Fruit fly (Drosophila melanogaster) whole organism, embryonic: ENCODE data around the gene CG44476.
A peak's percentile ranks its signal among the peaks of the same experiment; 100 is the strongest.

ENCODE experiments used
- Antp ChIP-seq: fragments of 200-800 bp; sonication (Bioruptor generic); optimal IDR thresholded peaks from 3 replicates; lab custom pipeline; 2016; ENCODE audit warnings: missing biosample characterization, missing genetic modification characterization
- Atf-2 ChIP-seq: fragments of 200-800 bp; sonication (Bioruptor generic); optimal IDR thresholded peaks from 2 replicates; lab custom pipeline; 2016; ENCODE audit warnings: missing biosample characterization, missing genetic modification characterization
- Atf6 ChIP-seq: fragments of 200-800 bp; sonication (Bioruptor generic); IDR thresholded peaks from 2 replicates; pipeline ENCODE4 v1.3.6; 2022; ENCODE audit warnings: missing biosample characterization, missing genetic modification characterization
- C15 ChIP-seq: fragments of 200-800 bp; sonication (Bioruptor generic); IDR thresholded peaks from 3 replicates; pipeline ENCODE4 v1.3.6; 2022; ENCODE audit warnings: missing biosample characterization, missing genetic modification characterization
- CG10147 ChIP-seq: fragments of 200-800 bp; sonication (Bioruptor generic); optimal IDR thresholded peaks from 2 replicates; lab custom pipeline; 2019; ENCODE audit warnings: missing biosample characterization, mild to moderate bottlenecking, missing genetic modification characterization, moderate library complexity
- CG10543 ChIP-seq: fragments of 200-800 bp; sonication (Bioruptor generic); optimal IDR thresholded peaks from 3 replicates; lab custom pipeline; 2017; ENCODE audit warnings: missing biosample characterization, mild to moderate bottlenecking, missing genetic modification characterization, moderate library complexity
- CG10654 ChIP-seq: fragments of 200-800 bp; sonication (Bioruptor generic); optimal IDR thresholded peaks from 2 replicates; lab custom pipeline; 2016; ENCODE audit warnings: missing biosample characterization, missing genetic modification characterization
- CG11093 ChIP-seq: fragments of 200-800 bp; sonication (Bioruptor generic); IDR thresholded peaks from 3 replicates; pipeline ENCODE4 v1.3.6; 2022; ENCODE audit warnings: missing biosample characterization, missing genetic modification characterization
- CG11560 ChIP-seq: fragments of 200-800 bp; sonication (Bioruptor generic); IDR thresholded peaks from 3 replicates; pipeline ENCODE4 v1.3.6; 2022; ENCODE audit warnings: missing biosample characterization, missing genetic modification characterization
- CG12155 ChIP-seq: fragments of 200-800 bp; sonication (Bioruptor generic); optimal IDR thresholded peaks from 3 replicates; lab custom pipeline; 2016; ENCODE audit warnings: missing biosample characterization, missing genetic modification characterization
- CG12391 ChIP-seq: fragments of 200-800 bp; sonication (Bioruptor generic); optimal IDR thresholded peaks from 3 replicates; lab custom pipeline; 2018; ENCODE audit warnings: missing biosample characterization, mild to moderate bottlenecking, missing genetic modification characterization, moderate library complexity
- CG13287 ChIP-seq: fragments of 200-800 bp; sonication (Bioruptor generic); IDR thresholded peaks from 2 replicates; pipeline ENCODE4 v1.3.6; 2022; ENCODE audit warnings: missing biosample characterization, missing genetic modification characterization; ENCODE audit not compliant: partially characterized antibody
- CG17328 ChIP-seq: fragments of 200-800 bp; sonication (Bioruptor generic); IDR thresholded peaks from 2 replicates; pipeline ENCODE4 v1.3.6; 2022; ENCODE audit warnings: missing biosample characterization, missing genetic modification characterization
- CG3065 ChIP-seq: fragments of 200-800 bp; sonication (Bioruptor generic); optimal IDR thresholded peaks from 2 replicates; lab custom pipeline; 2016; ENCODE audit warnings: missing biosample characterization, missing genetic modification characterization
- CG4282 ChIP-seq: fragments of 200-800 bp; sonication (Bioruptor generic); optimal IDR thresholded peaks from 2 replicates; lab custom pipeline; 2016; ENCODE audit warnings: missing biosample characterization, missing genetic modification characterization
- CG4360 ChIP-seq: fragments of 200-800 bp; sonication (Bioruptor generic); IDR thresholded peaks from 2 replicates; pipeline ENCODE4 v1.3.6; 2022; ENCODE audit warnings: missing biosample characterization, missing genetic modification characterization
- CG4854 ChIP-seq: fragments of 200-800 bp; sonication (Bioruptor generic); optimal IDR thresholded peaks from 2 replicates; lab custom pipeline; 2016; ENCODE audit warnings: missing biosample characterization, missing genetic modification characterization, inconsistent platforms
- CG8281 ChIP-seq: fragments of 200-800 bp; sonication (Bioruptor generic); optimal IDR thresholded peaks from 2 replicates; lab custom pipeline; 2018; ENCODE audit warnings: missing biosample characterization, mild to moderate bottlenecking, missing genetic modification characterization, moderate library complexity
- CG9876 ChIP-seq: fragments of 200-800 bp; sonication (Bioruptor generic); optimal IDR thresholded peaks from 2 replicates; lab custom pipeline; 2016; ENCODE audit warnings: missing biosample characterization, missing genetic modification characterization
- Camta ChIP-seq: fragments of 200-800 bp; sonication (Bioruptor generic); optimal IDR thresholded peaks from 2 replicates; lab custom pipeline; 2016; ENCODE audit warnings: missing biosample characterization, missing genetic modification characterization
- CrebB ChIP-seq: fragments of 200-800 bp; sonication (Bioruptor generic); optimal IDR thresholded peaks from 3 replicates; lab custom pipeline; 2018; ENCODE audit warnings: missing biosample characterization, mild to moderate bottlenecking, missing genetic modification characterization
- H15 ChIP-seq: fragments of 200-800 bp; sonication (Bioruptor generic); IDR thresholded peaks from 3 replicates; pipeline ENCODE4 v1.3.6; 2022; ENCODE audit warnings: missing biosample characterization, missing genetic modification characterization
- HLH4C ChIP-seq: fragments of 200-800 bp; sonication (Bioruptor generic); IDR thresholded peaks from 3 replicates; pipeline ENCODE4 v1.3.6; 2022; ENCODE audit warnings: missing biosample characterization, missing genetic modification characterization; ENCODE audit not compliant: partially characterized antibody
- Hr3 ChIP-seq: fragments of 200-800 bp; sonication (Bioruptor generic); optimal IDR thresholded peaks from 3 replicates; lab custom pipeline; 2016; ENCODE audit warnings: missing biosample characterization, missing genetic modification characterization
- MTF-1 ChIP-seq: fragments of 200-800 bp; sonication (Bioruptor generic); optimal IDR thresholded peaks from 2 replicates; lab custom pipeline; 2018; ENCODE audit warnings: missing biosample characterization, mild to moderate bottlenecking, missing genetic modification characterization, borderline replicate concordance
- Side ChIP-seq: fragments of 200-800 bp; sonication (Bioruptor generic); optimal IDR thresholded peaks from 2 replicates; lab custom pipeline; 2016; ENCODE audit warnings: missing biosample characterization, missing genetic modification characterization
- YL-1 ChIP-seq: fragments of 200-800 bp; sonication (Bioruptor generic); optimal IDR thresholded peaks from 3 replicates; lab custom pipeline; 2017; ENCODE audit warnings: missing biosample characterization, mild to moderate bottlenecking, missing genetic modification characterization
- al ChIP-seq: fragments of 200-800 bp; sonication (Bioruptor generic); IDR thresholded peaks from 2 replicates; pipeline ENCODE4 v1.3.6; 2022; ENCODE audit warnings: missing biosample characterization, missing genetic modification characterization
- ato ChIP-seq: fragments of 200-800 bp; sonication (Bioruptor generic); IDR thresholded peaks from 2 replicates; pipeline ENCODE4 v1.3.6; 2022; ENCODE audit warnings: missing biosample characterization, missing genetic modification characterization; ENCODE audit not compliant: partially characterized antibody
- bab2 ChIP-seq: fragments of 200-800 bp; sonication (Bioruptor generic); optimal IDR thresholded peaks from 2 replicates; lab custom pipeline; 2016; ENCODE audit warnings: missing biosample characterization, missing genetic modification characterization
- chinmo ChIP-seq: fragments of 200-800 bp; sonication (Bioruptor generic); IDR thresholded peaks from 4 replicates; pipeline ENCODE4 v1.3.6; 2022; ENCODE audit warnings: missing biosample characterization, missing genetic modification characterization; ENCODE audit not compliant: partially characterized antibody
- croc ChIP-seq: fragments of 200-800 bp; sonication (Bioruptor generic); conservative IDR thresholded peaks from 3 replicates; pipeline ENCODE4 v1.3.6; 2022; ENCODE audit warnings: missing biosample characterization, missing genetic modification characterization
- cwo ChIP-seq: fragments of 200-800 bp; sonication (Bioruptor generic); optimal IDR thresholded peaks from 3 replicates; lab custom pipeline; 2017; ENCODE audit warnings: missing biosample characterization, missing genetic modification characterization, mild to moderate bottlenecking, moderate library complexity, missing genetic modification reagents
- eyg ChIP-seq: fragments of 200-800 bp; sonication (Bioruptor generic); optimal IDR thresholded peaks from 3 replicates; lab custom pipeline; 2016; ENCODE audit warnings: missing biosample characterization, missing genetic modification characterization
- gcm ChIP-seq: fragments of 200-800 bp; sonication (Bioruptor generic); optimal IDR thresholded peaks from 2 replicates; lab custom pipeline; 2019; ENCODE audit warnings: missing biosample characterization, mild to moderate bottlenecking, missing genetic modification characterization, moderate library complexity
- grn ChIP-seq: fragments of 200-800 bp; sonication (Bioruptor generic); optimal IDR thresholded peaks from 3 replicates; lab custom pipeline; 2017; ENCODE audit warnings: missing biosample characterization, missing genetic modification characterization
- gt ChIP-seq: fragments of 200-800 bp; sonication (Bioruptor generic); IDR thresholded peaks from 2 replicates; pipeline ENCODE4 v1.3.6; 2022; ENCODE audit warnings: missing biosample characterization, missing genetic modification characterization
- ham ChIP-seq: fragments of 200-800 bp; sonication (Bioruptor generic); IDR thresholded peaks from 2 replicates; pipeline ENCODE4 v1.3.6; 2022; ENCODE audit warnings: missing biosample characterization, missing genetic modification characterization
- insv ChIP-seq, 2 experiments: fragments of 200-800 bp; sonication (Bioruptor generic); optimal IDR thresholded peaks; 3 replicates each; lab custom pipeline; 2016 to 2018; ENCODE audit warnings: missing biosample characterization in 2 of 2, missing genetic modification characterization in 2 of 2
- jumu ChIP-seq: fragments of 200-800 bp; sonication (Bioruptor generic); optimal IDR thresholded peaks from 3 replicates; lab custom pipeline; 2016; ENCODE audit warnings: missing biosample characterization, missing genetic modification characterization
- kah ChIP-seq: fragments of 200-800 bp; sonication (Bioruptor generic); optimal IDR thresholded peaks from 2 replicates; lab custom pipeline; 2018; ENCODE audit warnings: missing biosample characterization, mild to moderate bottlenecking, missing genetic modification characterization
- knrl ChIP-seq: fragments of 200-800 bp; sonication (Bioruptor generic); IDR thresholded peaks from 3 replicates; pipeline ENCODE4 v1.3.6; 2022; ENCODE audit warnings: missing biosample characterization, missing genetic modification characterization; ENCODE audit not compliant: partially characterized antibody
- nerfin-1 ChIP-seq: fragments of 200-800 bp; sonication (Bioruptor generic); optimal IDR thresholded peaks from 3 replicates; lab custom pipeline; 2019; ENCODE audit warnings: missing biosample characterization, mild to moderate bottlenecking, missing genetic modification characterization, moderate library complexity
- nom ChIP-seq: fragments of 200-800 bp; sonication (Bioruptor generic); optimal IDR thresholded peaks from 2 replicates; lab custom pipeline; 2017; ENCODE audit warnings: missing biosample characterization, missing genetic modification characterization, mild to moderate bottlenecking, moderate library complexity, missing genetic modification reagents
- oc ChIP-seq: fragments of 200-800 bp; sonication (Bioruptor generic); optimal IDR thresholded peaks from 2 replicates; lab custom pipeline; 2018; ENCODE audit warnings: missing biosample characterization, mild to moderate bottlenecking, missing genetic modification characterization, moderate library complexity
- pnt ChIP-seq: fragments of 200-800 bp; sonication (Bioruptor generic); optimal IDR thresholded peaks from 3 replicates; lab custom pipeline; 2016; ENCODE audit warnings: missing biosample characterization, missing genetic modification characterization
- sc ChIP-seq, 3 experiments: fragments of >200 bp in 2 of 3; fragments of 200-800 bp in 1 of 3; sonication (Bioruptor generic) in 1 of 3; optimal IDR thresholded peaks; 2 replicates in 2 of 3; 3 replicates in 1 of 3; lab custom pipeline; 2017; ENCODE audit warnings: mild to moderate bottlenecking in 1 of 3, missing biosample characterization in 1 of 3, missing genetic modification characterization in 1 of 3, missing genetic modification reagents in 1 of 3
- schlank ChIP-seq: fragments of 200-800 bp; sonication (Bioruptor generic); optimal IDR thresholded peaks from 2 replicates; lab custom pipeline; 2018; ENCODE audit warnings: missing biosample characterization, mild to moderate bottlenecking, missing genetic modification characterization
- slou ChIP-seq: fragments of 200-800 bp; sonication (Bioruptor generic); optimal IDR thresholded peaks from 3 replicates; lab custom pipeline; 2016; ENCODE audit warnings: missing biosample characterization, missing genetic modification characterization
- wor ChIP-seq: fragments of 200-800 bp; sonication (Bioruptor generic); IDR thresholded peaks from 2 replicates; pipeline ENCODE4 v1.3.6; 2022; ENCODE audit warnings: missing biosample characterization, missing genetic modification characterization

CG44476 gene

dm6 chr2L:18136427-18136857, 23.5 kb upstream of the CG44476 start (continued):
- TF ChIP-seq chinmo (GFP tag; lab: Robert Waterston, UW) (peak; percentile 87; the same call in 3 of the 4 replicates), CG8281 (no peak), ato (GFP tag; lab: Robert Waterston, UW) (no peak), MTF-1 (no peak), CG17328 (GFP tag; lab: Robert Waterston, UW) (0 out of 2 replicates have a peak, but pooled peaks have one; percentile 6), wor (GFP tag; lab: Robert Waterston, UW) (no peak), nom (GFP tag; lab: Kevin White, UChicago) (no peak), Side (peak; percentile 54), pnt (GFP tag; lab: Kevin White, UChicago) (no peak), Antp (no peak), CG13287 (GFP tag; lab: Robert Waterston, UW) (peak; percentile 11; the same call in 1 of the 2 replicates), jumu (no peak), CG11560 (tag; lab: Robert Waterston, UW) (no peak), Hr3 (GFP tag; lab: Kevin White, UChicago) (no peak), CG12391 (tag; lab: Kevin White, UChicago) (no peak), grn (GFP tag; lab: Kevin White, UChicago) (no peak), HLH4C (GFP tag; lab: Robert Waterston, UW) (no peak), CG11093 (no peak), nerfin-1 (tag; lab: Kevin White, UChicago) (no peak), al (GFP tag; lab: Robert Waterston, UW) (no peak), CG10147 (GFP tag; lab: Kevin White, UChicago) (peak; percentile 39), knrl (GFP tag; lab: Robert Waterston, UW) (no peak), gt (no peak), Atf6 (peak; percentile 71; the same call in 1 of the 2 replicates), ham (GFP tag; lab: Robert Waterston, UW) (no peak), CG9876 (GFP tag; lab: Kevin White, UChicago) (no peak), croc (GFP tag; lab: Robert Waterston, UW) (no peak), eyg (GFP tag; lab: Kevin White, UChicago) (no peak), CrebB (tag; lab: Kevin White, UChicago) (peak; percentile 18), CG4360 (GFP tag; lab: Robert Waterston, UW) (no peak), kah (GFP tag; lab: Kevin White, UChicago) (no peak), cwo (GFP tag; lab: Kevin White, UChicago) (peak; percentile 55), H15 (GFP tag; lab: Robert Waterston, UW) (no peak), sc (optimal IDR thresholded peaks at IDR 0.05; lab: Kevin White, UChicago) (no peak), sc (GFP tag; optimal IDR thresholded peaks at IDR 0.05; lab: Kevin White, UChicago) (no peak), CG12155 (GFP tag; lab: Kevin White, UChicago) (no peak), C15 (GFP tag; lab: Robert Waterston, UW) (no peak), YL-1 (no peak), schlank (peak; percentile 66), CG4854 (peak; percentile 33), gcm (GFP tag; lab: Kevin White, UChicago) (no peak), CG3065 (GFP tag; lab: Kevin White, UChicago) (no peak), Atf-2 (no peak), CG10654 (GFP tag; lab: Kevin White, UChicago) (no peak), Camta (GFP tag; lab: Kevin White, UChicago) (no peak), slou (GFP tag; lab: Kevin White, UChicago) (peak; percentile 4), oc (tag; lab: Kevin White, UChicago) (no peak), CG10543 (peak; percentile 81), bab2 (GFP tag; lab: Kevin White, UChicago) (peak; percentile 47), insv (GFP tag; optimal IDR thresholded peaks at IDR 0.05; lab: Kevin White, UChicago) (no peak), CG4282 (GFP tag; lab: Kevin White, UChicago) (no peak)
